Fruit fly (Drosophila melanogaster): Measurements from ENCODE around the gene CG6638.

CG6638 gene

DNA sequence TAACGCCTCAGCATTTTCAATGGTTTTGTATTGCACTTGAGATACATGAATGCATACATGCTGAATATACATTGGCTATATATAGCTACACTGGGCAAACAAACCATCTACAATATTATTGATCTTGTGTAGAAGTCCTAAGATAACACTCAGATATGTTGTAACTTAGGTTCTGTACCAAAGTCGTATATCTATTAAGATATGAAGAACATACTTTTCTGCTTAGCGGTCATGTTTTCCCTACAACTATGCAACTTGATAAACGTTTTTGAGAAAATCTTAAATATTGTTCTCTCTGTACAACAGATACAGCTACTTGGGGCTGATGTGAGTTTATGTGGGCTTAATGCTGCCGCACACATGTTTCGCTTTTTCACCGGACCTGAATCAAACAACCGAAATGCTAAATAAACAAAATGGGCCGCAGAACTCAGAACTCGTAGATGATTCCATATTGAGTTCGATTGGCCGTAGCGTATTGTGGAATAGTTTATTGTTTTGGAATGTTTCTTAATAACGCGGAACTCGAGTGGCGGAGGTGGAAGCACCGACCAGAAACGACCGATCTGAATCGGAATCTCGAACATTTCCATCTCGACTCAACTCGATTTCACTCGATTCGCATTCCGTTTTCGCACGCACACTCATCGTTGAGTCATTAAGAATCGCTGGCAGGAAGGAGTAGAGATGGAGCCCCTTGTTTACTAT is 26.5 kb downstream of the CG6638 start (continued):
- TF ChIP-seq Bgb (GFP tag; IDR thresholded peaks at IDR 0.05; ENCODE audit: partially characterized antibody) (no peak), Sry-β (GFP tag; optimal IDR thresholded peaks at IDR 0.05) (no peak), chn (GFP tag; optimal IDR thresholded peaks at IDR 0.05) (peak; percentile 22), Sry-δ (GFP tag; optimal IDR thresholded peaks at IDR 0.05) (peak; percentile 20), repo (GFP tag; optimal IDR thresholded peaks at IDR 0.05) (peak; percentile 3), Deaf1 (tag; optimal IDR thresholded peaks at IDR 0.05) (no peak), CG6254 (GFP tag; optimal IDR thresholded peaks at IDR 0.05) (peak; percentile 53), CG11696 (GFP tag; IDR thresholded peaks at IDR 0.05) (no peak), CG30403 (GFP tag; optimal IDR thresholded peaks at IDR 0.05) (peak; percentile 56), Ssrp (tag; optimal IDR thresholded peaks at IDR 0.05) (peak; percentile 38), CG15514 (GFP tag; optimal IDR thresholded peaks at IDR 0.05) (peak; percentile 7), dimm (GFP tag; IDR thresholded peaks at IDR 0.05) (no peak), ems (GFP tag; optimal IDR thresholded peaks at IDR 0.05) (peak; percentile 15), bcd (GFP tag; optimal IDR thresholded peaks at IDR 0.05) (peak; percentile 8), CG10147 (GFP tag; optimal IDR thresholded peaks at IDR 0.05) (peak; percentile 15), CG3847 (GFP tag; IDR thresholded peaks at IDR 0.05) (0 out of 2 replicates have a peak, but pooled peaks have one; percentile 6), Dad (GFP tag; optimal IDR thresholded peaks at IDR 0.05) (no peak), insv (GFP tag; optimal IDR thresholded peaks at IDR 0.05) (no peak), CG12942 (GFP tag; optimal IDR thresholded peaks at IDR 0.05) (no peak), CG6765 (GFP tag; optimal IDR thresholded peaks at IDR 0.05) (no peak), lov (optimal IDR thresholded peaks at IDR 0.05) (no peak), lov (GFP tag; IDR thresholded peaks at IDR 0.05) (0 out of 3 replicates have a peak, but pooled peaks have one; percentile 45), gt (GFP tag; IDR thresholded peaks at IDR 0.05) (no peak), dysf (GFP tag; IDR thresholded peaks at IDR 0.05) (peak; percentile 66; the same call in 2 of the 3 replicates), btn (GFP tag; optimal IDR thresholded peaks at IDR 0.05) (peak; percentile 42), onecut (GFP tag; IDR thresholded peaks at IDR 0.05) (peak; percentile 16; the same call in 1 of the 2 replicates), CG7928 (GFP tag; optimal IDR thresholded peaks at IDR 0.05) (no peak), fd3F (GFP tag; optimal IDR thresholded peaks at IDR 0.05) (no peak), CG1603 (tag; optimal IDR thresholded peaks at IDR 0.05) (peak; percentile 77), CG1602 (GFP tag; optimal IDR thresholded peaks at IDR 0.05) (peak; percentile 37), ftz-f1 (GFP tag; optimal IDR thresholded peaks at IDR 0.05) (no peak), tin (GFP tag; optimal IDR thresholded peaks at IDR 0.05) (peak; percentile 60), sens (GFP tag) (peak; percentile 95), BtbVII (GFP tag; optimal IDR thresholded peaks at IDR 0.05) (peak; percentile 3), Hmx (GFP tag; optimal IDR thresholded peaks at IDR 0.05) (no peak), CG10565 (GFP tag; optimal IDR thresholded peaks at IDR 0.05) (no peak), Ets65A (GFP tag) (no peak), CG12104 (GFP tag; optimal IDR thresholded peaks at IDR 0.05) (peak; percentile 44), nau (GFP tag; optimal IDR thresholded peaks at IDR 0.05) (peak; percentile 50), CG18011 (GFP tag; optimal IDR thresholded peaks at IDR 0.05) (no peak), bsh (GFP tag; optimal IDR thresholded peaks at IDR 0.05) (peak; percentile 17 to 78), Adf1 (GFP tag; IDR thresholded peaks at IDR 0.05) (no peak), dm (GFP tag; optimal IDR thresholded peaks at IDR 0.05) (no peak), CG15073 (GFP tag; optimal IDR thresholded peaks at IDR 0.05) (no peak), tup (GFP tag; optimal IDR thresholded peaks at IDR 0.05) (peak; percentile 1), CG13296 (GFP tag; optimal IDR thresholded peaks at IDR 0.05) (peak; percentile 11), Six4 (GFP tag; optimal IDR thresholded peaks at IDR 0.05) (peak; percentile 10), CG4617 (GFP tag; optimal IDR thresholded peaks at IDR 0.05; ENCODE audit: borderline replicate concordance) (no peak), HLH4C (GFP tag; IDR thresholded peaks at IDR 0.05; ENCODE audit: partially characterized antibody) (no peak), CG9797 (GFP tag; optimal IDR thresholded peaks at IDR 0.05) (no peak)
